Fruit fly (Drosophila melanogaster) whole organism, embryonic: Measurements from ENCODE around the gene Sec22.

Experiments used
- BEAF-32 ChIP-seq: fragments of 200-800 bp; sonication (Bioruptor generic); optimal IDR thresholded peaks from 3 replicates; lab custom pipeline; 2017; ENCODE audit warnings: missing biosample characterization, missing genetic modification characterization, mild to moderate bottlenecking, moderate library complexity, missing genetic modification reagents
- C15 ChIP-seq: fragments of 200-800 bp; sonication (Bioruptor generic); IDR thresholded peaks from 3 replicates; pipeline ENCODE4 v1.3.6; 2022; ENCODE audit warnings: missing biosample characterization, missing genetic modification characterization
- CG10274 ChIP-seq: fragments of 200-800 bp; sonication (Bioruptor generic); optimal IDR thresholded peaks from 3 replicates; lab custom pipeline; 2017; ENCODE audit warnings: missing biosample characterization, mild to moderate bottlenecking, missing genetic modification characterization
- CG10543 ChIP-seq: fragments of 200-800 bp; sonication (Bioruptor generic); optimal IDR thresholded peaks from 3 replicates; lab custom pipeline; 2017; ENCODE audit warnings: missing biosample characterization, mild to moderate bottlenecking, missing genetic modification characterization, moderate library complexity
- CG11504 ChIP-seq: fragments of 200-800 bp; sonication (Bioruptor generic); optimal IDR thresholded peaks from 3 replicates; lab custom pipeline; 2019; ENCODE audit warnings: missing biosample characterization, mild to moderate bottlenecking, missing genetic modification characterization, moderate library complexity
- CG12104 ChIP-seq: fragments of 200-800 bp; sonication (Bioruptor generic); optimal IDR thresholded peaks from 3 replicates; lab custom pipeline; 2016; ENCODE audit warnings: missing biosample characterization, missing genetic modification characterization
- CG17568 ChIP-seq: fragments of 200-800 bp; sonication (Bioruptor generic); optimal IDR thresholded peaks from 2 replicates; lab custom pipeline; 2018; ENCODE audit warnings: missing biosample characterization, mild to moderate bottlenecking, missing genetic modification characterization, moderate library complexity
- CG30020 ChIP-seq: fragments of 200-800 bp; optimal IDR thresholded peaks from 2 replicates; lab custom pipeline; 2019; ENCODE audit warnings: missing biosample characterization, mild to moderate bottlenecking, missing genetic modification characterization, moderate library complexity
- CG30403 ChIP-seq: fragments of 200-800 bp; sonication (Bioruptor generic); optimal IDR thresholded peaks from 3 replicates; lab custom pipeline; 2016; ENCODE audit warnings: missing biosample characterization, missing genetic modification characterization
- CG31365 ChIP-seq: fragments of 200-800 bp; sonication (Bioruptor generic); optimal IDR thresholded peaks from 2 replicates; lab custom pipeline; 2018; ENCODE audit warnings: missing biosample characterization, mild to moderate bottlenecking, missing genetic modification characterization
- CG3838 ChIP-seq: fragments of 200-800 bp; sonication (Bioruptor generic); optimal IDR thresholded peaks from 3 replicates; lab custom pipeline; 2016; ENCODE audit warnings: missing biosample characterization, missing genetic modification characterization
- CG42726 ChIP-seq: fragments of 200-800 bp; sonication (Bioruptor generic); IDR thresholded peaks from 2 replicates; pipeline ENCODE4 v1.3.6; 2022; ENCODE audit warnings: missing biosample characterization, missing genetic modification characterization; ENCODE audit not compliant: partially characterized antibody
- CG4282 ChIP-seq: fragments of 200-800 bp; sonication (Bioruptor generic); optimal IDR thresholded peaks from 2 replicates; lab custom pipeline; 2016; ENCODE audit warnings: missing biosample characterization, missing genetic modification characterization
- CG5953 ChIP-seq: fragments of 200-800 bp; sonication (Bioruptor generic); IDR thresholded peaks from 2 replicates; pipeline ENCODE4 v1.3.6; 2022; ENCODE audit warnings: missing biosample characterization, missing genetic modification characterization
- CG6254 ChIP-seq: fragments of 200-800 bp; sonication (Bioruptor generic); optimal IDR thresholded peaks from 3 replicates; lab custom pipeline; 2017; ENCODE audit warnings: mild to moderate bottlenecking, missing biosample characterization, missing genetic modification reagents, missing genetic modification characterization
- CG7271 ChIP-seq: fragments of 200-800 bp; sonication (Bioruptor generic); optimal IDR thresholded peaks from 2 replicates; lab custom pipeline; 2018; ENCODE audit warnings: missing biosample characterization, mild to moderate bottlenecking, missing genetic modification characterization, moderate library complexity
- CG7357 ChIP-seq: fragments of 200-800 bp; sonication (Bioruptor generic); IDR thresholded peaks from 3 replicates; pipeline ENCODE4 v1.3.6; 2022; ENCODE audit warnings: missing biosample characterization, missing genetic modification characterization
- CG9817 ChIP-seq: fragments of 200-800 bp; sonication (Bioruptor generic); optimal IDR thresholded peaks from 2 replicates; lab custom pipeline; 2018; ENCODE audit warnings: missing biosample characterization, mild to moderate bottlenecking, missing genetic modification characterization, moderate library complexity
- CoRest ChIP-seq: fragments of 200-800 bp; sonication (Bioruptor generic); optimal IDR thresholded peaks from 3 replicates; lab custom pipeline; 2018; ENCODE audit warnings: missing biosample characterization, mild to moderate bottlenecking, missing genetic modification characterization, moderate library complexity
- D ChIP-seq, 2 experiments: fragments of 200-800 bp in 1 of 2; fragments of >200 bp in 1 of 2; sonication (Bioruptor generic) in 1 of 2; optimal IDR thresholded peaks; 2 replicates in 1 of 2; 3 replicates in 1 of 2; lab custom pipeline; 2017; ENCODE audit warnings: mild to moderate bottlenecking in 1 of 2, missing biosample characterization in 1 of 2, missing genetic modification characterization in 1 of 2, missing genetic modification reagents in 1 of 2
- Doc2 ChIP-seq: fragments of 200-800 bp; sonication (Bioruptor generic); IDR thresholded peaks from 2 replicates; pipeline ENCODE4 v1.3.6; 2022; ENCODE audit warnings: missing biosample characterization, missing genetic modification characterization
- ERR ChIP-seq: fragments of 200-800 bp; sonication (Bioruptor generic); optimal IDR thresholded peaks from 2 replicates; lab custom pipeline; 2016; ENCODE audit warnings: missing biosample characterization, missing genetic modification characterization
- Elba2 ChIP-seq: fragments of 200-800 bp; sonication (Bioruptor generic); optimal IDR thresholded peaks from 3 replicates; lab custom pipeline; 2016; ENCODE audit warnings: missing biosample characterization, missing genetic modification characterization
- Ets65A ChIP-seq: fragments of 200-800 bp; sonication (Bioruptor generic); peaks from one replicate; lab custom pipeline; 2016; ENCODE audit warnings: missing biosample characterization, missing genetic modification characterization
- NC2α ChIP-seq: fragments of 200-800 bp; sonication (Bioruptor generic); optimal IDR thresholded peaks from 2 replicates; lab custom pipeline; 2016; ENCODE audit warnings: missing biosample characterization, missing genetic modification characterization
- NfI ChIP-seq: fragments of 200-800 bp; sonication (Bioruptor generic); optimal IDR thresholded peaks from 3 replicates; lab custom pipeline; 2018; ENCODE audit warnings: missing biosample characterization, mild to moderate bottlenecking, missing genetic modification characterization, moderate library complexity
- Oaz ChIP-seq: fragments of 200-800 bp; sonication (Bioruptor generic); IDR thresholded peaks from 2 replicates; pipeline ENCODE4 v1.3.6; 2022; ENCODE audit warnings: missing biosample characterization, missing genetic modification characterization
- Scr ChIP-seq: fragments of 200-800 bp; sonication (Bioruptor generic); IDR thresholded peaks from 2 replicates; pipeline ENCODE4 v1.3.6; 2022; ENCODE audit warnings: missing biosample characterization, missing genetic modification characterization; ENCODE audit not compliant: partially characterized antibody
- Sox100B ChIP-seq: fragments of 200-800 bp; sonication (Bioruptor generic); optimal IDR thresholded peaks from 3 replicates; lab custom pipeline; 2018; ENCODE audit warnings: missing biosample characterization, mild to moderate bottlenecking, missing genetic modification characterization
- al ChIP-seq: fragments of 200-800 bp; sonication (Bioruptor generic); IDR thresholded peaks from 2 replicates; pipeline ENCODE4 v1.3.6; 2022; ENCODE audit warnings: missing biosample characterization, missing genetic modification characterization
- ato ChIP-seq: fragments of 200-800 bp; sonication (Bioruptor generic); IDR thresholded peaks from 2 replicates; pipeline ENCODE4 v1.3.6; 2022; ENCODE audit warnings: missing biosample characterization, missing genetic modification characterization; ENCODE audit not compliant: partially characterized antibody
- chinmo ChIP-seq: fragments of 200-800 bp; sonication (Bioruptor generic); IDR thresholded peaks from 4 replicates; pipeline ENCODE4 v1.3.6; 2022; ENCODE audit warnings: missing biosample characterization, missing genetic modification characterization; ENCODE audit not compliant: partially characterized antibody
- ci ChIP-seq: fragments of 200-800 bp; sonication (Bioruptor generic); IDR thresholded peaks from 3 replicates; pipeline ENCODE4 v1.3.6; 2022; ENCODE audit warnings: missing biosample characterization, missing genetic modification characterization
- corto ChIP-seq: fragments of 200-800 bp; sonication (Bioruptor generic); optimal IDR thresholded peaks from 2 replicates; lab custom pipeline; 2016; ENCODE audit warnings: missing biosample characterization, mild to moderate bottlenecking, missing genetic modification characterization, moderate library complexity
- dati ChIP-seq: fragments of 200-800 bp; sonication (Bioruptor generic); IDR thresholded peaks from 2 replicates; pipeline ENCODE4 v1.3.6; 2022; ENCODE audit warnings: missing biosample characterization, missing genetic modification characterization
- dysf ChIP-seq: fragments of 200-800 bp; sonication (Bioruptor generic); IDR thresholded peaks from 3 replicates; pipeline ENCODE4 v1.3.6; 2022; ENCODE audit warnings: missing biosample characterization, missing genetic modification characterization
- fd64A ChIP-seq: fragments of 200-800 bp; sonication (Bioruptor generic); optimal IDR thresholded peaks from 3 replicates; lab custom pipeline; 2018; ENCODE audit warnings: missing biosample characterization, mild to moderate bottlenecking, missing genetic modification characterization
- fu2 ChIP-seq: fragments of 200-800 bp; sonication (Bioruptor generic); optimal IDR thresholded peaks from 2 replicates; lab custom pipeline; 2016; ENCODE audit warnings: missing biosample characterization, missing genetic modification characterization
- gce ChIP-seq: fragments of 200-800 bp; sonication (Bioruptor generic); IDR thresholded peaks from 3 replicates; pipeline ENCODE4 v1.3.6; 2022; ENCODE audit warnings: missing biosample characterization, missing genetic modification characterization
- gcm ChIP-seq: fragments of 200-800 bp; sonication (Bioruptor generic); optimal IDR thresholded peaks from 2 replicates; lab custom pipeline; 2019; ENCODE audit warnings: missing biosample characterization, mild to moderate bottlenecking, missing genetic modification characterization, moderate library complexity
- ind ChIP-seq: fragments of 200-800 bp; sonication (Bioruptor generic); optimal IDR thresholded peaks from 3 replicates; lab custom pipeline; 2016; ENCODE audit warnings: missing biosample characterization, missing genetic modification characterization
- jigr1 ChIP-seq: fragments of 200-800 bp; sonication (Bioruptor generic); IDR thresholded peaks from 3 replicates; pipeline ENCODE4 v1.3.6; 2022; ENCODE audit warnings: missing biosample characterization, missing genetic modification characterization
- kni ChIP-seq: fragments of 200-800 bp; sonication (Bioruptor generic); optimal IDR thresholded peaks from 3 replicates; lab custom pipeline; 2017; ENCODE audit warnings: mild to moderate bottlenecking, missing biosample characterization, missing genetic modification reagents, missing genetic modification characterization
- mld ChIP-seq: fragments of 200-800 bp; sonication (Bioruptor generic); IDR thresholded peaks from 3 replicates; pipeline ENCODE4 v1.3.6; 2022; ENCODE audit warnings: missing biosample characterization, missing genetic modification characterization; ENCODE audit not compliant: partially characterized antibody
- pzg ChIP-seq: fragments of 200-800 bp; sonication (Bioruptor generic); optimal IDR thresholded peaks from 3 replicates; lab custom pipeline; 2018; ENCODE audit warnings: missing biosample characterization, mild to moderate bottlenecking, missing genetic modification characterization, moderate library complexity
- ranshi ChIP-seq: fragments of 200-800 bp; sonication (Bioruptor generic); IDR thresholded peaks from 2 replicates; pipeline ENCODE4 v1.3.6; 2022; ENCODE audit warnings: missing biosample characterization, missing genetic modification characterization
- ro ChIP-seq: fragments of 200-800 bp; sonication (Bioruptor generic); IDR thresholded peaks from 2 replicates; pipeline ENCODE4 v1.3.6; 2022; ENCODE audit warnings: missing biosample characterization, missing genetic modification characterization
- ssp ChIP-seq: fragments of 200-800 bp; sonication (Bioruptor generic); IDR thresholded peaks from 2 replicates; pipeline ENCODE4 v1.3.6; 2022; ENCODE audit warnings: missing biosample characterization, missing genetic modification characterization
- trem ChIP-seq: fragments of 200-800 bp; optimal IDR thresholded peaks from 3 replicates; lab custom pipeline; 2019; ENCODE audit warnings: missing biosample characterization, mild to moderate bottlenecking, missing genetic modification characterization, moderate library complexity
- twi ChIP-seq: fragments of 200-800 bp; optimal IDR thresholded peaks from 2 replicates; lab custom pipeline; 2019; ENCODE audit warnings: missing biosample characterization, mild to moderate bottlenecking, missing genetic modification characterization, moderate library complexity

Gene Sec22

dm6 chrX:796397-796989 lies 9.4 kb upstream of the Sec22 start (continued):
- TF ChIP-seq NfI (GFP tag; lab: Kevin White, UChicago): peak; percentile 10
- no peak for TF ChIP-seq D (optimal IDR thresholded peaks at IDR 0.05; lab: Kevin White, UChicago)
- no peak for TF ChIP-seq D (GFP tag; optimal IDR thresholded peaks at IDR 0.05; lab: Kevin White, UChicago)
- peak; percentile 87 for TF ChIP-seq BEAF-32 (GFP tag; lab: Kevin White, UChicago)
- TF ChIP-seq Scr: peak; percentile 96
- TF ChIP-seq fd64A (GFP tag; lab: Kevin White, UChicago): peak; percentile 21
- peak; percentile 96 for TF ChIP-seq chinmo
- peak; percentile 50 for TF ChIP-seq Ets65A (GFP tag; lab: Kevin White, UChicago)
- TF ChIP-seq CG4282 (GFP tag; lab: Kevin White, UChicago): no peak
- TF ChIP-seq jigr1 (GFP tag; lab: Robert Waterston, UW): no peak
- no peak for TF ChIP-seq Oaz (GFP tag; lab: Robert Waterston, UW)
- TF ChIP-seq gcm (GFP tag; lab: Kevin White, UChicago): peak; percentile 18
- peak; percentile 91 for TF ChIP-seq kni (GFP tag; lab: Kevin White, UChicago)
- peak; percentile 93 for TF ChIP-seq CG42726
- peak; percentile 55 for TF ChIP-seq CG10543 (GFP tag; lab: Kevin White, UChicago)
- no peak for TF ChIP-seq CG10274 (GFP tag; lab: Kevin White, UChicago)
- no peak for TF ChIP-seq CG7271
- no peak for TF ChIP-seq CG5953 (GFP tag; lab: Robert Waterston, UW)
- TF ChIP-seq ro (GFP tag; lab: Robert Waterston, UW): no peak
- no peak for TF ChIP-seq CG11504 (tag; lab: Kevin White, UChicago)
- TF ChIP-seq corto (GFP tag; lab: Kevin White, UChicago): peak; percentile 59
- TF ChIP-seq ERR (GFP tag; lab: Kevin White, UChicago): no peak
- no peak for TF ChIP-seq gce (GFP tag; lab: Robert Waterston, UW)
- no peak for TF ChIP-seq C15 (GFP tag; lab: Robert Waterston, UW)
- no peak for TF ChIP-seq dati
- peak; percentile 23 for TF ChIP-seq trem (tag; lab: Kevin White, UChicago)
- TF ChIP-seq CG6254: no peak
- TF ChIP-seq CG7357 (GFP tag; lab: Robert Waterston, UW): no peak
- peak; percentile 94 for TF ChIP-seq ato (GFP tag; lab: Robert Waterston, UW)
- TF ChIP-seq CG3838: no peak
- TF ChIP-seq mld (GFP tag; lab: Robert Waterston, UW): peak; percentile 96
- TF ChIP-seq Sox100B (GFP tag; lab: Kevin White, UChicago): no peak
- TF ChIP-seq ssp (GFP tag; lab: Robert Waterston, UW): no peak
- no peak for TF ChIP-seq fu2 (GFP tag; lab: Kevin White, UChicago)
- TF ChIP-seq dysf (GFP tag; lab: Robert Waterston, UW): peak; percentile 25; the same call in 1 of the 3 replicates
- TF ChIP-seq al (GFP tag; lab: Robert Waterston, UW): no peak
- TF ChIP-seq CG12104 (GFP tag; lab: Kevin White, UChicago): no peak
- TF ChIP-seq CG9817 (tag; lab: Kevin White, UChicago): no peak
- no peak for TF ChIP-seq ci (GFP tag; lab: Robert Waterston, UW)
- no peak for TF ChIP-seq CG30403 (GFP tag; lab: Kevin White, UChicago)
- no peak for TF ChIP-seq twi (tag; lab: Kevin White, UChicago)
- TF ChIP-seq CG30020 (tag; lab: Kevin White, UChicago): no peak
- no peak for TF ChIP-seq CG31365 (tag; lab: Kevin White, UChicago)
- TF ChIP-seq NC2α (GFP tag; lab: Kevin White, UChicago): no peak
- TF ChIP-seq ind (GFP tag; lab: Kevin White, UChicago): no peak
- peak; percentile 27 for TF ChIP-seq CoRest (tag; lab: Kevin White, UChicago)
- peak; percentile 22 for TF ChIP-seq pzg (GFP tag; lab: Kevin White, UChicago)
- peak; percentile 99 for TF ChIP-seq Elba2
- TF ChIP-seq CG17568 (GFP tag; lab: Kevin White, UChicago): no peak
- 0 out of 2 replicates have a peak, but pooled peaks have one; percentile 15 for TF ChIP-seq ranshi (GFP tag; lab: Robert Waterston, UW)
- no peak for TF ChIP-seq Doc2
